Worm (Caenorhabditis elegans) whole organism, L4/young adult: ENCODE measurements around the gene W04B5.8.

Experiments used
- W03F9.2 ChIP-seq: fragments of 150-350 bp; optimal IDR thresholded peaks from 2 replicates; lab custom pipeline; 2014; ENCODE audit warnings: missing biosample characterization, missing genetic modification characterization
- dao-5 ChIP-seq: sonication (generic microtip); optimal IDR thresholded peaks from 2 replicates; lab custom pipeline; 2016; ENCODE audit warnings: missing genotype, missing genetic modification characterization, moderate library complexity, missing compliant biosample characterization
- him-1 ChIP-seq: sonication (generic microtip); optimal IDR thresholded peaks from 2 replicates; lab custom pipeline; 2016; ENCODE audit warnings: missing genotype, missing genetic modification reagents, missing genetic modification characterization, missing compliant biosample characterization

DNA sequence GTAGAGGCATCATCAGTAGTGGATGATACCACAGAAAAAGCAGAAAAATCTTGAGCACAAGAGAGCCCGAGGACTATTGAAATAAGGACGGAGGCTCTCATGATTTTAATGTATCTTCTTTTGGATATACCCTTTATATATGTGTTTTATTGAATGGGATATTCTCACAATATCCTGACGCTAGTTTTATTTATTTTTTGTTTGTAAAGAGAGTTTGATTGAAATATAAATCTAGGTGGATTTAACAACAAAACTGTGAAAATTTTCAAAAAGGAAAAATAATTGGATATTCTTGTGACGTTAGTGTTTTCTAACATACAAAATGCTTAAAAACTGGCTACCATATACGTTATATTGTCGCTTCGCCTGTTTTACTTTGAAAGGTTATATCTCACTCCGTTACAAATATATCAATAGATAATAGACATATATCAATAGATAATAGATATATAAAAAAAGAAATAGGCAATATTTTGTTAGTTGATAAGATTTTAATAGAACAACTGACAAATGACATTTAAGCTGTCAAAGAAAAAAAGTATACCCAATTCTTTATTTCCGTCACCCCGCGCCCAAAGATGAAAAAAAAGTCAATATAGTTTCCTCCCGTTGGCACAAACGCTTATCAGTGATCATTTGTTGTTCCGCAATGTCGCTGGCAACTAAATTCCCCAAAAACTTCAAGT, 19.6 kb downstream of the W04B5.8 start, which contains the start of the genes E02H9.7 and klo-2:
- no peak for TF ChIP-seq W03F9.2 (tag; lab: Kevin White, UChicago)
- TF ChIP-seq dao-5 (tag; lab: Kevin White, UChicago), result no peak
- no peak for TF ChIP-seq him-1 (tag; lab: Kevin White, UChicago)
